Worm (Caenorhabditis elegans): ENCODE measurements around the gene gplb-1.

DNA sequence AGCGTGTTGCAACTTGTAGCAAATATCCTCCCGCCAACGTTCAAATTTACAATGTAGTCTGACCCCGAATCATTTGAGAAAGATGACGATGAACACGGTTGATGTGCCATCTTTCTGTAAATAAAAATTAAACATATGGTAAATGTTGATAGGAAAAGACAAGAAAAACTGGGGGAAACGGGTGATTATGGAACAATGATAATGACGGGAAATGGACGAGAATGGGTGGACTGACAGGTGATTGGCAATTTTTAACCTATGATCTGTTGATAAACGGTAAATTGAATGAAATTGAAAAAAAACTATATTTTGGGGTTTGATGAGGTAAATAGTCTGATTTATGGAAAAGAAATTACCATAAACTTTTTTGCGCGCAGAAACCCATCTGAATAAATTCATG lies 10.7 kb downstream of the gplb-1 start, which contains the start of gene T23B12.6:
- TF ChIP-seq ama-1 (optimal IDR thresholded peaks at IDR 0.05): no peak
- TF ChIP-seq pqm-1 (tag; optimal IDR thresholded peaks at IDR 0.05): no peak
- no peak for TF ChIP-seq K09A11.1 (tag; optimal IDR thresholded peaks at IDR 0.05; ENCODE audit: insufficient read depth)
- no peak for TF ChIP-seq ceh-18 (tag; optimal IDR thresholded peaks at IDR 0.05)
- no peak for TF ChIP-seq ceh-9 (tag; optimal IDR thresholded peaks at IDR 0.05)
- no peak for TF ChIP-seq dmd-4 (tag; optimal IDR thresholded peaks at IDR 0.05; ENCODE audit: borderline replicate concordance)
- no peak for TF ChIP-seq unc-42 (tag; optimal IDR thresholded peaks at IDR 0.05)
- TF ChIP-seq nhr-11 (tag; optimal IDR thresholded peaks at IDR 0.05): no peak

Measured in whole organism, late embryonic.